Worm (Caenorhabditis elegans) whole organism, L4 larva: ENCODE results near the gene dmsr-10.

Experiments
- F10B5.3 ChIP-seq: sonication (generic microtip); optimal IDR thresholded peaks from 2 replicates; lab custom pipeline; 2016; ENCODE audit warnings: mild to moderate bottlenecking, missing genetic modification characterization, missing compliant biosample characterization
- F37D6.2 ChIP-seq: sonication (generic microtip); optimal IDR thresholded peaks from 2 replicates; lab custom pipeline; 2016; ENCODE audit warnings: mild to moderate bottlenecking, missing genetic modification characterization, missing compliant biosample characterization
- Y105C5A.15 ChIP-seq: fragments of 200-800 bp; sonication (Bioruptor generic); IDR thresholded peaks from 2 replicates; pipeline ENCODE4 v1.3.6; 2022; ENCODE audit warnings: missing genetic modification characterization, missing compliant biosample characterization
- Y5F2A.4 ChIP-seq: fragments of 200-800 bp; sonication (Bioruptor generic); optimal IDR thresholded peaks from 2 replicates; lab custom pipeline; 2018; ENCODE audit warnings: mild to moderate bottlenecking, missing genetic modification characterization, missing compliant biosample characterization
- ZK337.2 ChIP-seq: fragments of 200-800 bp; sonication (Bioruptor generic); IDR thresholded peaks from 2 replicates; pipeline ENCODE4 v1.3.6; 2022; ENCODE audit warnings: missing genetic modification reagents, missing genetic modification characterization, missing compliant biosample characterization
- aha-1 ChIP-seq: fragments of 150-350 bp; peaks from one replicate; lab custom pipeline; 2014; ENCODE audit warnings: missing biosample characterization, missing genetic modification characterization
- attf-4 ChIP-seq: sonication (generic microtip); optimal IDR thresholded peaks from 3 replicates; lab custom pipeline; 2017; ENCODE audit warnings: missing biosample characterization, missing genetic modification characterization
- ceh-28 ChIP-seq: fragments of 150-350 bp; optimal IDR thresholded peaks from 2 replicates; lab custom pipeline; 2014; ENCODE audit warnings: missing biosample characterization, missing genetic modification reagents, missing genetic modification characterization
- ces-1 ChIP-seq: fragments of 150-350 bp; sonication (generic microtip); optimal IDR thresholded peaks from 4 replicates; lab custom pipeline; 2014; ENCODE audit warnings: missing biosample characterization, missing genetic modification reagents, missing genetic modification characterization
- daf-16 ChIP-seq, 3 experiments: sonication (generic microtip); optimal IDR thresholded peaks; 2 replicates each; lab custom pipeline; 2016 to 2017; ENCODE audit warnings: missing genetic modification characterization in 3 of 3, missing genetic modification reagents in 3 of 3, mild to moderate bottlenecking in 2 of 3, missing compliant biosample characterization in 2 of 3, missing biosample characterization in 1 of 3, moderate library complexity in 1 of 3
- daf-19 ChIP-seq: fragments of 200-800 bp; sonication (Bioruptor generic); conservative IDR thresholded peaks from 2 replicates; pipeline ENCODE4 v1.3.6; 2022; ENCODE audit warnings: missing genetic modification characterization, missing compliant biosample characterization
- daf-8 ChIP-seq: fragments of 200-800 bp; sonication (Bioruptor generic); IDR thresholded peaks from 2 replicates; pipeline ENCODE4 v1.3.6; 2022; ENCODE audit warnings: missing genetic modification characterization, missing compliant biosample characterization
- dmd-6 ChIP-seq: fragments of 200-800 bp; sonication (Bioruptor generic); IDR thresholded peaks from 2 replicates; pipeline ENCODE4 v1.3.6; 2022; ENCODE audit warnings: missing genetic modification reagents, missing genetic modification characterization, missing compliant biosample characterization
- dmd-8 ChIP-seq: fragments of 200-800 bp; sonication (Bioruptor generic); IDR thresholded peaks from 2 replicates; pipeline ENCODE4 v1.3.6; 2022; ENCODE audit warnings: missing genetic modification characterization, missing compliant biosample characterization
- dmd-9 ChIP-seq: fragments of 200-800 bp; sonication (Bioruptor generic); IDR thresholded peaks from 2 replicates; pipeline ENCODE4 v1.3.6; 2022; ENCODE audit warnings: missing genetic modification reagents, missing genetic modification characterization, missing compliant biosample characterization
- gei-8 ChIP-seq: fragments of 200-800 bp; sonication (Bioruptor generic); optimal IDR thresholded peaks from 2 replicates; lab custom pipeline; 2018; ENCODE audit warnings: mild to moderate bottlenecking, missing genetic modification characterization, missing compliant biosample characterization
- hlh-11 ChIP-seq: fragments of 200-800 bp; sonication (Bioruptor generic); optimal IDR thresholded peaks from 2 replicates; lab custom pipeline; 2018; ENCODE audit warnings: mild to moderate bottlenecking, missing genetic modification characterization, missing compliant biosample characterization
- jun-1 ChIP-seq: fragments of 150-350 bp; optimal IDR thresholded peaks from 2 replicates; lab custom pipeline; 2014; ENCODE audit warnings: missing biosample characterization, missing genetic modification reagents, missing genetic modification characterization
- lim-7 ChIP-seq: fragments of 200-800 bp; sonication (Bioruptor generic); IDR thresholded peaks from 2 replicates; pipeline ENCODE4 v1.3.6; 2022; ENCODE audit warnings: missing genetic modification characterization, missing compliant biosample characterization
- lin-39 ChIP-seq: fragments of 150-350 bp; optimal IDR thresholded peaks from 2 replicates; lab custom pipeline; 2014; ENCODE audit warnings: missing biosample characterization, missing genetic modification reagents, missing genetic modification characterization
- lsy-2 ChIP-seq, 2 experiments: fragments of 150-350 bp in 1 of 2; sonication (generic microtip) in 1 of 2; optimal IDR thresholded peaks; 2 replicates each; lab custom pipeline; 2014 to 2017; ENCODE audit warnings: missing biosample characterization in 2 of 2, missing genetic modification characterization in 2 of 2
- mxl-2 ChIP-seq: fragments of 200-800 bp; sonication (Bioruptor generic); conservative IDR thresholded peaks from 2 replicates; pipeline ENCODE4 v1.3.6; 2022; ENCODE audit warnings: missing genetic modification reagents, missing genetic modification characterization, missing compliant biosample characterization
- mxl-3 ChIP-seq: fragments of 200-800 bp; sonication (Bioruptor generic); optimal IDR thresholded peaks from 2 replicates; lab custom pipeline; 2018; ENCODE audit warnings: mild to moderate bottlenecking, missing genetic modification characterization, missing compliant biosample characterization
- nhr-11 ChIP-seq: fragments of 150-350 bp; optimal IDR thresholded peaks from 2 replicates; lab custom pipeline; 2014; ENCODE audit warnings: missing biosample characterization, missing genetic modification characterization
- nhr-237 ChIP-seq: sonication (generic microtip); optimal IDR thresholded peaks from 2 replicates; lab custom pipeline; 2017; ENCODE audit warnings: missing biosample characterization, missing genetic modification characterization
- nhr-28 ChIP-seq: fragments of 150-350 bp; optimal IDR thresholded peaks from 2 replicates; lab custom pipeline; 2014; ENCODE audit warnings: missing biosample characterization, missing genetic modification characterization
- nhr-41 ChIP-seq: fragments of 200-800 bp; sonication (Bioruptor generic); IDR thresholded peaks from 2 replicates; pipeline ENCODE4 v1.3.6; 2022; ENCODE audit warnings: missing genetic modification reagents, missing genetic modification characterization, missing compliant biosample characterization
- nhr-76 ChIP-seq: fragments of 150-350 bp; optimal IDR thresholded peaks from 2 replicates; lab custom pipeline; 2014; ENCODE audit warnings: missing biosample characterization, missing genetic modification characterization
- nhr-77 ChIP-seq: fragments of 150-350 bp; optimal IDR thresholded peaks from 2 replicates; lab custom pipeline; 2014; ENCODE audit warnings: missing biosample characterization, missing genetic modification characterization
- pha-4 ChIP-seq, 2 experiments: fragments of 150-350 bp in 1 of 2; fragments of 200-800 bp in 1 of 2; sonication (Bioruptor generic) in 1 of 2; IDR thresholded peaks in 1 of 2; optimal IDR thresholded peaks in 1 of 2; 2 replicates each; pipeline versions ENCODE4 v1.3.6 to Lab custom; 2014 to 2022; ENCODE audit warnings: missing genetic modification characterization in 2 of 2, missing genetic modification reagents in 2 of 2, missing biosample characterization in 1 of 2, missing compliant biosample characterization in 1 of 2
- pqm-1 ChIP-seq: sonication (generic microtip); optimal IDR thresholded peaks from 2 replicates; lab custom pipeline; 2017; ENCODE audit warnings: missing biosample characterization, missing genetic modification characterization
- skn-1 ChIP-seq: fragments of 150-350 bp; optimal IDR thresholded peaks from 2 replicates; lab custom pipeline; 2014; ENCODE audit warnings: missing biosample characterization, missing genetic modification characterization
- unc-39 ChIP-seq: sonication (generic microtip); optimal IDR thresholded peaks from 2 replicates; lab custom pipeline; 2017; ENCODE audit warnings: missing biosample characterization, missing genetic modification characterization
- unc-62 ChIP-seq, 3 experiments: fragments of 150-350 bp in 1 of 3; sonication (generic microtip); optimal IDR thresholded peaks in 2 of 3; peaks in 1 of 3; 1 replicate in 1 of 3; 2 replicates in 2 of 3; lab custom pipeline; 2014 to 2017; ENCODE audit warnings: missing biosample characterization in 3 of 3, missing genetic modification characterization in 3 of 3, missing genetic modification reagents in 3 of 3, missing genotype in 1 of 3
- zip-11 ChIP-seq: fragments of 200-800 bp; sonication (Bioruptor generic); IDR thresholded peaks from 2 replicates; pipeline ENCODE4 v1.3.6; 2022; ENCODE audit warnings: missing genetic modification characterization, missing compliant biosample characterization

Gene dmsr-10

ce11 chrV:6813862-6814261 is 12.1 kb upstream of the dmsr-10 start:
- TF ChIP-seq hlh-11 (no peak), daf-19 (GFP tag; lab: Robert Waterston, UW) (no peak), aha-1 (tag; lab: Kevin White, UChicago) (peak; percentile 65), nhr-76 (tag; lab: Kevin White, UChicago) (no peak), F10B5.3 (tag; lab: Kevin White, UChicago) (no peak), Y5F2A.4 (GFP tag; lab: Kevin White, UChicago) (no peak), nhr-77 (tag; lab: Kevin White, UChicago) (no peak), gei-8 (no peak), lsy-2 (tag; optimal IDR thresholded peaks at IDR 0.05; lab: Kevin White, UChicago) (no peak), dmd-8 (GFP tag; lab: Robert Waterston, UW) (no peak), unc-62 (GFP tag; optimal IDR thresholded peaks at IDR 0.05 in 1 of 2; lab: Kevin White, UChicago) (peak in 1 of 2 experiments; percentile 37), unc-62 (tag; optimal IDR thresholded peaks at IDR 0.05; lab: Kevin White, UChicago) (no peak), pha-4 (GFP tag; IDR thresholded peaks at IDR 0.05; lab: Robert Waterston, UW) (no peak), pha-4 (tag; optimal IDR thresholded peaks at IDR 0.05; lab: Kevin White, UChicago) (no peak), unc-39 (tag; lab: Kevin White, UChicago) (no peak)

ce11 chrV:6811863-6812262 is 10.1 kb upstream of the dmsr-10 start:
- peak; percentile 83 for TF ChIP-seq dmd-6 (GFP tag; lab: Robert Waterston, UW)
- no peak for TF ChIP-seq lim-7 (GFP tag; lab: Robert Waterston, UW)
- no peak for TF ChIP-seq mxl-2 (GFP tag; lab: Robert Waterston, UW)
- TF ChIP-seq Y105C5A.15 (GFP tag; lab: Robert Waterston, UW) = no peak
- TF ChIP-seq ces-1 (GFP tag; lab: Kevin White, UChicago) = no peak
- TF ChIP-seq ceh-28 (tag; lab: Kevin White, UChicago) = no peak
- no peak for TF ChIP-seq nhr-237 (tag; lab: Kevin White, UChicago)
- TF ChIP-seq unc-39 (tag; lab: Kevin White, UChicago) = no peak
- TF ChIP-seq pqm-1 (tag; lab: Kevin White, UChicago) = peak; percentile 89
- TF ChIP-seq nhr-28 (tag; lab: Kevin White, UChicago) = peak; percentile 61
- TF ChIP-seq dmd-9 (GFP tag; lab: Robert Waterston, UW) = no peak
- TF ChIP-seq nhr-41 (GFP tag; lab: Robert Waterston, UW) = no peak
- TF ChIP-seq aha-1 (tag; lab: Kevin White, UChicago) = no peak
- no peak for TF ChIP-seq daf-16 (GFP tag; optimal IDR thresholded peaks at IDR 0.05; lab: Kevin White, UChicago)
- peak; percentile 8 for TF ChIP-seq daf-16 (tag; optimal IDR thresholded peaks at IDR 0.05; lab: Kevin White, UChicago)
- TF ChIP-seq lin-39 (tag; lab: Kevin White, UChicago) = no peak
- no peak for TF ChIP-seq nhr-11
- no peak for TF ChIP-seq attf-4 (tag; lab: Kevin White, UChicago)
- no peak for TF ChIP-seq F37D6.2 (tag; lab: Kevin White, UChicago)
- no peak for TF ChIP-seq mxl-3 (GFP tag; lab: Kevin White, UChicago)
- no peak for TF ChIP-seq daf-8 (GFP tag; lab: Robert Waterston, UW)
- TF ChIP-seq unc-62 (GFP tag; optimal IDR thresholded peaks at IDR 0.05 in 1 of 2; lab: Kevin White, UChicago) = peak in 1 of 2 experiments; percentile 40
- no peak for TF ChIP-seq unc-62 (tag; optimal IDR thresholded peaks at IDR 0.05; lab: Kevin White, UChicago)

- TF ChIP-seq zip-11 (no peak), skn-1 (tag; lab: Kevin White, UChicago) (no peak), nhr-76 (tag; lab: Kevin White, UChicago) (no peak), pqm-1 (tag; lab: Kevin White, UChicago) (peak; percentile 71), nhr-28 (tag; lab: Kevin White, UChicago) (peak; percentile 73), daf-16 (GFP tag; optimal IDR thresholded peaks at IDR 0.05; lab: Kevin White, UChicago) (no peak), daf-16 (tag; optimal IDR thresholded peaks at IDR 0.05; lab: Kevin White, UChicago) (peak; percentile 64), jun-1 (tag; lab: Kevin White, UChicago) (no peak)
Measured at ce11 chrV:6810091-6810490, 8.3 kb upstream of the dmsr-10 start.

DNA sequence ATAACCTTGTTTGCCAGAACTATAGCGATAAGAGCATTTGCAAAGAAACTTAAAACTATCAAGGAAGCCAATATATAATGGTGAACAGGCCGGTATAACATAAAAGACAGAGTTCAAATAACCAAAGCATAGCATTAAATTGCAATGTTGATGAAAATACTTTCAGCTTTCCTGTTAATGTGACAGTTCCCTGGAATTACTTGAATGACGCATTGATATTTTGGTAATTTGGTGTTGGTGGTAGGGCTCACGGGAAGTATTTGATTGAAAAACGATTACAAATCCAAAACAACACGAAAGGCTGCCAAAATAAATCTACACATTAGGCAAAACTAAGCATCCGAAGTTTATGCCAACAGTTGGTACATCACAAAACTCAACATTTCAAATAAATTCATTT is 7.2 kb upstream of the dmsr-10 start, which contains the start of gene dmsr-16:
dmsr-16 (minus strand) TSS at position 101 of the 400 bp plus-strand sequence.
- TF ChIP-seq ZK337.2 (GFP tag; lab: Robert Waterston, UW) (no peak), unc-62 (GFP tag; optimal IDR thresholded peaks at IDR 0.05 in 1 of 2; lab: Kevin White, UChicago) (peak in 1 of 2 experiments; percentile 34), unc-62 (tag; optimal IDR thresholded peaks at IDR 0.05; lab: Kevin White, UChicago) (no peak)
